Fruit fly (Drosophila melanogaster) whole organism, embryonic: Measurements from ENCODE around the gene CG1632.

Experiments
- Asciz ChIP-seq: fragments of 200-800 bp; sonication (Bioruptor generic); optimal IDR thresholded peaks from 2 replicates; lab custom pipeline; 2017; ENCODE audit warnings: missing biosample characterization, mild to moderate bottlenecking, missing genetic modification characterization, missing genetic modification reagents
- Bgb ChIP-seq: fragments of 200-800 bp; sonication (Bioruptor generic); IDR thresholded peaks from 2 replicates; pipeline ENCODE4 v1.3.6; 2022; ENCODE audit warnings: missing biosample characterization, missing genetic modification characterization; ENCODE audit not compliant: partially characterized antibody
- CG10209 ChIP-seq: fragments of 200-800 bp; sonication (Bioruptor generic); optimal IDR thresholded peaks from 3 replicates; lab custom pipeline; 2017; ENCODE audit warnings: missing biosample characterization, mild to moderate bottlenecking, missing genetic modification characterization, missing genetic modification reagents
- CG11696 ChIP-seq: fragments of 200-800 bp; sonication (Bioruptor generic); IDR thresholded peaks from 2 replicates; pipeline ENCODE4 v1.3.6; 2022; ENCODE audit warnings: missing biosample characterization, missing genetic modification characterization
- CG12942 ChIP-seq: fragments of 200-800 bp; sonication (Bioruptor generic); optimal IDR thresholded peaks from 3 replicates; lab custom pipeline; 2016; ENCODE audit warnings: missing biosample characterization, missing genetic modification characterization
- CG14014 ChIP-seq: fragments of 200-800 bp; sonication (Bioruptor generic); IDR thresholded peaks from 2 replicates; pipeline ENCODE4 v1.3.6; 2022; ENCODE audit warnings: missing biosample characterization, missing genetic modification characterization
- CG14860 ChIP-seq: fragments of 200-800 bp; sonication (Bioruptor generic); IDR thresholded peaks from 3 replicates; pipeline ENCODE4 v1.3.6; 2022; ENCODE audit warnings: missing biosample characterization, missing genetic modification characterization; ENCODE audit not compliant: partially characterized antibody
- CG1602 ChIP-seq: fragments of 200-800 bp; sonication (Bioruptor generic); optimal IDR thresholded peaks from 3 replicates; lab custom pipeline; 2016; ENCODE audit warnings: missing biosample characterization, missing genetic modification characterization
- CG1603 ChIP-seq: fragments of 200-800 bp; sonication (Bioruptor generic); optimal IDR thresholded peaks from 2 replicates; lab custom pipeline; 2019; ENCODE audit warnings: missing biosample characterization, mild to moderate bottlenecking, missing genetic modification characterization, moderate library complexity
- CG16813 ChIP-seq: fragments of 200-800 bp; sonication (Bioruptor generic); IDR thresholded peaks from 3 replicates; pipeline ENCODE4 v1.3.6; 2022; ENCODE audit warnings: missing biosample characterization, missing genetic modification characterization; ENCODE audit not compliant: partially characterized antibody
- CG18599 ChIP-seq: fragments of 200-800 bp; sonication (Bioruptor generic); optimal IDR thresholded peaks from 3 replicates; lab custom pipeline; 2017; ENCODE audit warnings: missing biosample characterization, missing genetic modification characterization, mild to moderate bottlenecking, moderate library complexity, missing genetic modification reagents
- CG2678 ChIP-seq: fragments of 200-800 bp; sonication (Bioruptor generic); optimal IDR thresholded peaks from 3 replicates; lab custom pipeline; 2019; ENCODE audit warnings: missing biosample characterization, mild to moderate bottlenecking, missing genetic modification characterization, moderate library complexity
- CG2712 ChIP-seq: fragments of 200-800 bp; optimal IDR thresholded peaks from 3 replicates; lab custom pipeline; 2019; ENCODE audit warnings: missing biosample characterization, mild to moderate bottlenecking, missing genetic modification characterization, moderate library complexity
- CG3163 ChIP-seq: fragments of 200-800 bp; sonication (Bioruptor generic); optimal IDR thresholded peaks from 3 replicates; lab custom pipeline; 2016; ENCODE audit warnings: missing biosample characterization, missing genetic modification characterization
- CG3281 ChIP-seq: fragments of 200-800 bp; sonication (Bioruptor generic); optimal IDR thresholded peaks from 3 replicates; lab custom pipeline; 2017; ENCODE audit warnings: missing biosample characterization, mild to moderate bottlenecking, missing genetic modification characterization
- CG34376 ChIP-seq: fragments of 200-800 bp; sonication (Bioruptor generic); optimal IDR thresholded peaks from 2 replicates; lab custom pipeline; 2018; ENCODE audit warnings: missing biosample characterization, mild to moderate bottlenecking, missing genetic modification characterization
- CG4617 ChIP-seq: fragments of 200-800 bp; sonication (Bioruptor generic); optimal IDR thresholded peaks from 3 replicates; lab custom pipeline; 2016; ENCODE audit warnings: missing biosample characterization, missing genetic modification characterization, borderline replicate concordance
- CG7839 ChIP-seq: fragments of 200-800 bp; sonication (Bioruptor generic); optimal IDR thresholded peaks from 3 replicates; lab custom pipeline; 2018; ENCODE audit warnings: missing biosample characterization, mild to moderate bottlenecking, missing genetic modification characterization, moderate library complexity
- Dfd ChIP-seq, 2 experiments: fragments of >200 bp; optimal IDR thresholded peaks; 2 replicates each; lab custom pipeline; 2017; ENCODE audit warnings: missing biosample characterization in 2 of 2, missing genetic modification characterization in 2 of 2
- Doc3 ChIP-seq: fragments of 200-800 bp; sonication (Bioruptor generic); IDR thresholded peaks from 3 replicates; pipeline ENCODE4 v1.3.6; 2022; ENCODE audit warnings: missing biosample characterization, missing genetic modification characterization; ENCODE audit not compliant: partially characterized antibody
- Dp ChIP-seq: fragments of 200-800 bp; sonication (Bioruptor generic); optimal IDR thresholded peaks from 2 replicates; lab custom pipeline; 2018; ENCODE audit warnings: missing biosample characterization, mild to moderate bottlenecking, missing genetic modification characterization, moderate library complexity
- Dref ChIP-seq: fragments of 200-800 bp; sonication (Bioruptor generic); IDR thresholded peaks from 2 replicates; pipeline ENCODE4 v1.3.6; 2022; ENCODE audit warnings: missing biosample characterization, missing genetic modification characterization
- Drgx ChIP-seq: fragments of 200-800 bp; sonication (Bioruptor generic); IDR thresholded peaks from 2 replicates; pipeline ENCODE4 v1.3.6; 2022; ENCODE audit warnings: missing biosample characterization, missing genetic modification characterization
- E2f2 ChIP-seq: fragments of 200-800 bp; sonication (Bioruptor generic); IDR thresholded peaks from 2 replicates; pipeline ENCODE4 v1.3.6; 2022; ENCODE audit warnings: missing biosample characterization, missing genetic modification characterization
- Ets97D ChIP-seq: fragments of 200-800 bp; sonication (Bioruptor generic); optimal IDR thresholded peaks from 3 replicates; lab custom pipeline; 2016; ENCODE audit warnings: missing biosample characterization, missing genetic modification characterization
- Gsc ChIP-seq: fragments of 200-800 bp; sonication (Bioruptor generic); IDR thresholded peaks from 2 replicates; pipeline ENCODE4 v1.3.6; 2022; ENCODE audit warnings: missing biosample characterization, missing genetic modification characterization
- Med ChIP-seq: fragments of 200-800 bp; sonication (Bioruptor generic); peaks from one replicate; lab custom pipeline; 2016; ENCODE audit warnings: missing biosample characterization, missing genetic modification characterization, mild to moderate bottlenecking, inconsistent platforms, moderate library complexity
- Opbp ChIP-seq: fragments of 200-800 bp; sonication (Bioruptor generic); IDR thresholded peaks from 3 replicates; pipeline ENCODE4 v1.3.6; 2022; ENCODE audit warnings: missing biosample characterization, missing genetic modification characterization; ENCODE audit not compliant: partially characterized antibody
- Pdp1 ChIP-seq, 2 experiments: fragments of 200-800 bp; sonication (Bioruptor generic); optimal IDR thresholded peaks; 3 replicates each; lab custom pipeline; 2016; ENCODE audit warnings: missing biosample characterization in 2 of 2, missing genetic modification characterization in 2 of 2, mild to moderate bottlenecking in 1 of 2, moderate library complexity in 1 of 2
- Rfx ChIP-seq: fragments of 200-800 bp; sonication (Bioruptor generic); IDR thresholded peaks from 2 replicates; pipeline ENCODE4 v1.3.6; 2022; ENCODE audit warnings: missing biosample characterization, missing genetic modification characterization
- Side ChIP-seq: fragments of 200-800 bp; sonication (Bioruptor generic); optimal IDR thresholded peaks from 2 replicates; lab custom pipeline; 2016; ENCODE audit warnings: missing biosample characterization, missing genetic modification characterization
- Sin3A ChIP-seq: fragments of >200 bp; optimal IDR thresholded peaks from 2 replicates; lab custom pipeline; 2018
- Sry-β ChIP-seq: fragments of 200-800 bp; sonication (Bioruptor generic); optimal IDR thresholded peaks from 2 replicates; lab custom pipeline; 2018; ENCODE audit warnings: missing biosample characterization, mild to moderate bottlenecking, missing genetic modification characterization, moderate library complexity
- Sry-δ ChIP-seq: fragments of 200-800 bp; sonication (Bioruptor generic); optimal IDR thresholded peaks from 2 replicates; lab custom pipeline; 2016; ENCODE audit warnings: missing biosample characterization, missing genetic modification characterization
- Xrp1 ChIP-seq: fragments of 200-800 bp; sonication (Bioruptor generic); IDR thresholded peaks from 2 replicates; pipeline ENCODE4 v1.3.6; 2022; ENCODE audit warnings: missing biosample characterization, missing genetic modification characterization
- ato ChIP-seq: fragments of 200-800 bp; sonication (Bioruptor generic); IDR thresholded peaks from 2 replicates; pipeline ENCODE4 v1.3.6; 2022; ENCODE audit warnings: missing biosample characterization, missing genetic modification characterization; ENCODE audit not compliant: partially characterized antibody
- da ChIP-seq: fragments of 200-800 bp; sonication (Bioruptor generic); optimal IDR thresholded peaks from 2 replicates; lab custom pipeline; 2016; ENCODE audit warnings: missing biosample characterization, missing genetic modification characterization
- grau ChIP-seq: fragments of 200-800 bp; optimal IDR thresholded peaks from 3 replicates; lab custom pipeline; 2019; ENCODE audit warnings: missing biosample characterization, mild to moderate bottlenecking, missing genetic modification characterization, moderate library complexity
- hbn ChIP-seq: fragments of 200-800 bp; sonication (Bioruptor generic); IDR thresholded peaks from 2 replicates; pipeline ENCODE4 v1.3.6; 2022; ENCODE audit warnings: missing biosample characterization, missing genetic modification characterization; ENCODE audit not compliant: partially characterized antibody
- insv ChIP-seq, 2 experiments: fragments of 200-800 bp; sonication (Bioruptor generic); optimal IDR thresholded peaks; 3 replicates each; lab custom pipeline; 2016 to 2018; ENCODE audit warnings: missing biosample characterization in 2 of 2, missing genetic modification characterization in 2 of 2
- inv ChIP-seq: fragments of 200-800 bp; sonication (Bioruptor generic); IDR thresholded peaks from 2 replicates; pipeline ENCODE4 v1.3.6; 2022; ENCODE audit warnings: missing biosample characterization, missing genetic modification characterization; ENCODE audit not compliant: partially characterized antibody
- peb ChIP-seq: fragments of 200-800 bp; sonication (Bioruptor generic); IDR thresholded peaks from 2 replicates; pipeline ENCODE4 v1.3.6; 2022; ENCODE audit warnings: missing biosample characterization, missing genetic modification characterization
- trem ChIP-seq: fragments of 200-800 bp; optimal IDR thresholded peaks from 3 replicates; lab custom pipeline; 2019; ENCODE audit warnings: missing biosample characterization, mild to moderate bottlenecking, missing genetic modification characterization, moderate library complexity
- unc-4 ChIP-seq: fragments of 200-800 bp; sonication (Bioruptor generic); IDR thresholded peaks from 2 replicates; pipeline ENCODE4 v1.3.6; 2022; ENCODE audit warnings: missing biosample characterization, missing genetic modification characterization; ENCODE audit not compliant: partially characterized antibody
- vnd ChIP-seq: fragments of 200-800 bp; sonication (Bioruptor generic); IDR thresholded peaks from 3 replicates; pipeline ENCODE4 v1.3.6; 2022; ENCODE audit warnings: missing biosample characterization, missing genetic modification characterization; ENCODE audit not compliant: partially characterized antibody
- vvl ChIP-seq: fragments of 200-800 bp; sonication (Bioruptor generic); IDR thresholded peaks from 2 replicates; pipeline ENCODE4 v1.3.6; 2022; ENCODE audit warnings: missing biosample characterization, missing genetic modification characterization
- zfh2 ChIP-seq: fragments of 200-800 bp; sonication (Bioruptor generic); optimal IDR thresholded peaks from 2 replicates; lab custom pipeline; 2016; ENCODE audit warnings: missing biosample characterization, missing genetic modification characterization

CG1632 gene

dm6 chrX:8243251-8243650 is 9.2 kb upstream of the CG1632 start (continued):
- peak; percentile 64 for TF ChIP-seq E2f2
- TF ChIP-seq Dfd (GFP tag; optimal IDR thresholded peaks at IDR 0.05; lab: Kevin White, UChicago): no peak
- TF ChIP-seq CG14014: no peak
- TF ChIP-seq hbn (GFP tag; lab: Robert Waterston, UW): no peak
- peak; percentile 39; the same call in 1 of the 3 replicates for TF ChIP-seq Doc3 (GFP tag; lab: Robert Waterston, UW)
- TF ChIP-seq Pdp1 (GFP tag; optimal IDR thresholded peaks at IDR 0.05; lab: Kevin White, UChicago): peak in 1 of 2 experiments; percentile 93
- TF ChIP-seq CG10209 (GFP tag; lab: Kevin White, UChicago): no peak
- peak; percentile 20; the same call in 1 of the 2 replicates for TF ChIP-seq Bgb
- TF ChIP-seq Xrp1: no peak
- TF ChIP-seq peb (GFP tag; lab: Robert Waterston, UW): no peak
- no peak for TF ChIP-seq Side
- TF ChIP-seq Gsc (GFP tag; lab: Robert Waterston, UW): no peak
- no peak for TF ChIP-seq Asciz (GFP tag; lab: Kevin White, UChicago)
- no peak for TF ChIP-seq CG34376 (GFP tag; lab: Kevin White, UChicago)
- no peak for TF ChIP-seq CG4617 (GFP tag; lab: Kevin White, UChicago)
- TF ChIP-seq Ets97D (GFP tag; lab: Kevin White, UChicago): no peak
- peak; percentile 65 for TF ChIP-seq Med (GFP tag; lab: Kevin White, UChicago)
- peak; percentile 28 for TF ChIP-seq Dp (GFP tag; lab: Kevin White, UChicago)
- TF ChIP-seq CG3163: no peak
- no peak for TF ChIP-seq Sry-β (GFP tag; lab: Kevin White, UChicago)
- 0 out of 2 replicates have a peak, but pooled peaks have one; percentile 14 for TF ChIP-seq inv (GFP tag; lab: Robert Waterston, UW)
- TF ChIP-seq unc-4 (GFP tag; lab: Robert Waterston, UW): 0 out of 2 replicates have a peak, but pooled peaks have one; percentile 11

- TF ChIP-seq CG2712 (tag; lab: Kevin White, UChicago): peak; percentile 11
- peak; percentile 24; the same call in 1 of the 2 replicates for TF ChIP-seq vvl (GFP tag; lab: Robert Waterston, UW)
- TF ChIP-seq Pdp1 (GFP tag; optimal IDR thresholded peaks at IDR 0.05; lab: Kevin White, UChicago): peak in 1 of 2 experiments; percentile 80
- peak; percentile 54 for TF ChIP-seq CG7839 (tag; lab: Kevin White, UChicago)
- TF ChIP-seq Sin3A (lab: Kevin White, UChicago): peak; percentile 56
- peak; percentile 78 to 94 for TF ChIP-seq insv (GFP tag; optimal IDR thresholded peaks at IDR 0.05; lab: Kevin White, UChicago)
- peak; percentile 11 for TF ChIP-seq CG1603 (tag; lab: Kevin White, UChicago)
- peak; percentile 58 for TF ChIP-seq CG2678
- peak; percentile 46 for TF ChIP-seq Dref
- TF ChIP-seq vnd: 0 out of 3 replicates have a peak, but pooled peaks have one; percentile 21
- TF ChIP-seq CG16813 (GFP tag; lab: Robert Waterston, UW): peak; percentile 49; the same call in 2 of the 3 replicates
- no peak for TF ChIP-seq CG12942 (GFP tag; lab: Kevin White, UChicago)
- no peak for TF ChIP-seq CG1602 (GFP tag; lab: Kevin White, UChicago)
- TF ChIP-seq Rfx (GFP tag; lab: Robert Waterston, UW): peak; percentile 26; the same call in 1 of the 2 replicates
- peak; percentile 14 for TF ChIP-seq CG18599 (GFP tag; lab: Kevin White, UChicago)
- TF ChIP-seq grau (tag; lab: Kevin White, UChicago): peak; percentile 18
- TF ChIP-seq ato: no peak
- peak; percentile 23 for TF ChIP-seq CG3281 (GFP tag; lab: Kevin White, UChicago)
- TF ChIP-seq zfh2 (GFP tag; lab: Kevin White, UChicago): no peak
- TF ChIP-seq CG11696 (GFP tag; lab: Robert Waterston, UW): peak; percentile 93
- TF ChIP-seq Opbp (GFP tag; lab: Robert Waterston, UW): 0 out of 3 replicates have a peak, but pooled peaks have one; percentile 21
- TF ChIP-seq Sry-δ (GFP tag; lab: Kevin White, UChicago): peak; percentile 39
- TF ChIP-seq CG14860 (GFP tag; lab: Robert Waterston, UW): peak; percentile 57; the same call in 2 of the 3 replicates
- TF ChIP-seq da: no peak
- peak; percentile 69 for TF ChIP-seq Drgx (GFP tag; lab: Robert Waterston, UW)
- peak; percentile 1 for TF ChIP-seq trem (tag; lab: Kevin White, UChicago)
These were observed 8.2 kb upstream of the CG1632 start, which contains the start of gene sni for dm6 chrX:8243966-8244895. sni (minus strand) TSS chrX:8244016.
